Worm (Caenorhabditis elegans) whole organism, early embryonic: ENCODE data around the gene Y72A10A.1.

Source experiments
- B0310.2 ChIP-seq: sonication (generic microtip); optimal IDR thresholded peaks from 2 replicates; lab custom pipeline; 2016; ENCODE audit warnings: mild to moderate bottlenecking, missing genetic modification characterization, missing compliant biosample characterization
- F13C5.2 ChIP-seq: sonication (generic microtip); optimal IDR thresholded peaks from 2 replicates; lab custom pipeline; 2017; ENCODE audit warnings: mild to moderate bottlenecking, missing genetic modification characterization, inconsistent platforms, missing compliant biosample characterization
- aly-1 ChIP-seq: sonication (generic microtip); optimal IDR thresholded peaks from 2 replicates; lab custom pipeline; 2016; ENCODE audit warnings: missing genetic modification characterization, missing compliant biosample characterization
- ama-1 ChIP-seq: fragments of 150-350 bp; optimal IDR thresholded peaks from 2 replicates; lab custom pipeline; 2014
- ceh-36 ChIP-seq: sonication (generic microtip); optimal IDR thresholded peaks from 2 replicates; lab custom pipeline; 2016; ENCODE audit warnings: missing genetic modification characterization, inconsistent platforms, missing compliant biosample characterization
- ets-7 ChIP-seq: sonication (generic microtip); optimal IDR thresholded peaks from 2 replicates; lab custom pipeline; 2016; ENCODE audit warnings: missing genotype, missing genetic modification characterization, missing compliant biosample characterization
- flt-1 ChIP-seq: fragments of 200-800 bp; sonication (Bioruptor generic); IDR thresholded peaks from 2 replicates; pipeline ENCODE4 v1.3.6; 2022; ENCODE audit warnings: missing genetic modification characterization, missing compliant biosample characterization
- hmg-4 ChIP-seq: fragments of 200-800 bp; sonication (Bioruptor generic); optimal IDR thresholded peaks from 2 replicates; lab custom pipeline; 2018; ENCODE audit warnings: mild to moderate bottlenecking, missing genetic modification characterization, missing compliant biosample characterization
- hnd-1 ChIP-seq: sonication (generic microtip); optimal IDR thresholded peaks from 2 replicates; lab custom pipeline; 2016; ENCODE audit warnings: missing genetic modification characterization, missing compliant biosample characterization
- tbx-11 ChIP-seq: fragments of 200-800 bp; sonication (Bioruptor generic); IDR thresholded peaks from 2 replicates; pipeline ENCODE4 v1.3.6; 2022; ENCODE audit warnings: missing genetic modification characterization, missing compliant biosample characterization
- tbx-37 ChIP-seq: fragments of 200-800 bp; sonication (Bioruptor generic); conservative IDR thresholded peaks from 2 replicates; pipeline ENCODE4 v1.3.6; 2022; ENCODE audit warnings: missing genetic modification reagents, missing genetic modification characterization, missing compliant biosample characterization

DNA sequence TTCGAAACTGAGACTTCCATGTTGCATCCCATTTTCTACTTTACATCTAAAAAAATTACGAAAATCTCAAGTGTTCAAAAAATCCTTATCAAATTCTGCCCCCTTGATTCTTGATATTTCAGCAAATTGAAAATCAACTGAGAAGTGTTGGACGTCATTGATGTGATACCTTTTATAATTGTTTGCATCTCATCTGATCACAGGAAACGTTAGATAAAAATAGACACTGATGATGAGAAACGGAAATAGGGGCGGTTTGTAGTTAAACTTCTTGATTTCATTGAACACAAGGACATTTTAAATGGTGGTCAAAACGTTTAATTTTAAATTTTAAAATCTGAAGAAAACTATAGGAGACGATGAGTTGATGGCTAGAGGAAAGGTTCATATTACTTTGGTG is 9.4 kb downstream of the Y72A10A.1 start:
- no peak for TF ChIP-seq F13C5.2 (tag; lab: Kevin White, UChicago)
- no peak for TF ChIP-seq hmg-4
- TF ChIP-seq tbx-37 (GFP tag; lab: Robert Waterston, UW) = no peak
- no peak for TF ChIP-seq flt-1
- TF ChIP-seq aly-1 (tag; lab: Kevin White, UChicago) = no peak
- no peak for TF ChIP-seq tbx-11 (GFP tag; lab: Robert Waterston, UW)
- no peak for TF ChIP-seq B0310.2 (tag; lab: Kevin White, UChicago)
- TF ChIP-seq hnd-1 (tag; lab: Kevin White, UChicago) = no peak
- no peak for TF ChIP-seq ama-1 (lab: Kevin White, UChicago)
- TF ChIP-seq ceh-36 (tag; lab: Kevin White, UChicago) = no peak
- TF ChIP-seq ets-7 = no peak
